Worm (Caenorhabditis elegans): Measurements from ENCODE around the gene srz-97.

DNA sequence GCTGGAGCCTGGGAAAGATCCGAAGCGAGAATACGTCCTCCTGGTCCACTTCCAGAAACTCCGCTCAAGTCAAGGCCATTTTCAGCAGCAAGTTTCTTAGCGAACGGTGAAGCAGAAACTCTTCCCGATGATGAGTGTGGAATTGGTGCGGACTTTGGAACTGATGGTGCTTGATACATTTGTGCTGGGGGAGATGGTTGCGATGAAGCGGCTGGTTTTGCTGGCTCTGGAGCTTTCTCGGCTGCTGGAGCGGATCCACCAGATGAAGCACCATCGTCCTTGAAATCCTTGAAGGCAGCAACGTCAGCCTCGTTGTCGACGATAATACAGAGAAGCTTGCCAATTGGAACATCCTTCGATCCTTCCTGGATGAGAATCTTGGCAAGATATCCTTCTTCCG is 21.6 kb downstream of the srz-97 start:
- TF ChIP-seq snpc-4 (tag; optimal IDR thresholded peaks at IDR 0.05) (no peak), fos-1 (tag; optimal IDR thresholded peaks at IDR 0.05) (no peak), lin-39 (tag; optimal IDR thresholded peaks at IDR 0.05) (no peak), crh-2 (tag; optimal IDR thresholded peaks at IDR 0.05) (no peak), unc-62 (GFP tag; optimal IDR thresholded peaks at IDR 0.05) (no peak), alr-1 (tag; optimal IDR thresholded peaks at IDR 0.05) (no peak), nhr-12 (tag; optimal IDR thresholded peaks at IDR 0.05) (no peak), mab-5 (tag; optimal IDR thresholded peaks at IDR 0.05) (no peak)

Measured in whole organism, L2 larva.